Worm (Caenorhabditis elegans): ENCODE measurements around the gene F52H2.3.

DNA sequence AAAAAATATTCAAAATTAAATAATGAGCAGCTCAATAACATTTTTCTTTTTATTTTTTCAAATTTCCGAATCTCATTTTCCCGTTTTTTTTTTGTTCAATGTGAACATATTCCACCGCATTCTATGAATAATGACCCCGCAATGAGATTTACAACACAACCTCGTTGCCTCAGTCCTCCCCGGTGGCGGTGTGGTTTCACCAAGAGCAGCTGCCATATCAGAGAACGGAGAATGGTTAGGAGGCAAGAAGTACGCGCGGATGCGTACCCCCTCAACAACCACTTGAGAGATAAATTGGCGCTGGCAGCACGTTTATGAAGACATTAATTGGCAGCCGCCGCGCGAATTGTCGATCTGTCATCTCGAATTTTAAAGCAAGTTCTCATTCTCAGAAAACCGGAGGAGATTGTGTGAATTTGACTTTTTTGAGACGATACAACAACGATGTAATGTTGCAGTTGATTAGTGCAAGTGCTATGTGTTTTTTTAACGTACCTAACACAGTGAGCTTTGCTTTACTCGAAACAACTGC, 27.1 kb downstream of the F52H2.3 start:
- no peak for TF ChIP-seq F23B12.7 (tag; optimal IDR thresholded peaks at IDR 0.05; ENCODE audit: insufficient read depth)
- TF ChIP-seq akir-1 (GFP tag; optimal IDR thresholded peaks at IDR 0.05) = no peak
- no peak for TF ChIP-seq him-1 (tag; optimal IDR thresholded peaks at IDR 0.05)
- no peak for TF ChIP-seq efl-1 (GFP tag; optimal IDR thresholded peaks at IDR 0.05)
- no peak for TF ChIP-seq let-607 (tag; optimal IDR thresholded peaks at IDR 0.05)
- TF ChIP-seq madf-3 (GFP tag; IDR thresholded peaks at IDR 0.05) = no peak
- no peak for TF ChIP-seq lin-35 (GFP tag; optimal IDR thresholded peaks at IDR 0.05)
- no peak for TF ChIP-seq dpl-1 (GFP tag; optimal IDR thresholded peaks at IDR 0.05)
- TF ChIP-seq lsl-1 (GFP tag; optimal IDR thresholded peaks at IDR 0.05) = no peak
- no peak for TF ChIP-seq lin-54 (GFP tag; optimal IDR thresholded peaks at IDR 0.05)
- no peak for TF ChIP-seq gei-17 (GFP tag; optimal IDR thresholded peaks at IDR 0.05)
- TF ChIP-seq ama-1 (optimal IDR thresholded peaks at IDR 0.05) = no peak
- no peak for TF ChIP-seq ama-1 (GFP tag; optimal IDR thresholded peaks at IDR 0.05)
- TF ChIP-seq mxl-1 (tag; optimal IDR thresholded peaks at IDR 0.05) = no peak
- TF ChIP-seq snpc-3.4 (tag; optimal IDR thresholded peaks at IDR 0.05) = no peak
